Fruit fly (Drosophila melanogaster) whole organism, embryonic: Measurements from ENCODE around the gene parvin.

Experiments
- Abd-B ChIP-seq: fragments of 200-800 bp; sonication (Bioruptor generic); optimal IDR thresholded peaks from 2 replicates; lab custom pipeline; 2018; ENCODE audit warnings: missing biosample characterization, mild to moderate bottlenecking, missing genetic modification characterization, moderate library complexity
- CG10321 ChIP-seq: fragments of 200-800 bp; sonication (Bioruptor generic); IDR thresholded peaks from 2 replicates; pipeline ENCODE4 v1.3.6; 2022; ENCODE audit warnings: missing biosample characterization, missing genetic modification characterization
- CG10431 ChIP-seq: fragments of 200-800 bp; sonication (Bioruptor generic); optimal IDR thresholded peaks from 3 replicates; lab custom pipeline; 2018; ENCODE audit warnings: missing biosample characterization, mild to moderate bottlenecking, missing genetic modification characterization
- CG12071 ChIP-seq: fragments of 200-800 bp; sonication (Bioruptor generic); optimal IDR thresholded peaks from 3 replicates; lab custom pipeline; 2018; ENCODE audit warnings: missing biosample characterization, mild to moderate bottlenecking, missing genetic modification characterization
- CG13296 ChIP-seq: fragments of 200-800 bp; sonication (Bioruptor generic); optimal IDR thresholded peaks from 3 replicates; lab custom pipeline; 2018; ENCODE audit warnings: missing biosample characterization, mild to moderate bottlenecking, missing genetic modification characterization
- CG13894 ChIP-seq: fragments of 200-800 bp; sonication (Bioruptor generic); optimal IDR thresholded peaks from 3 replicates; lab custom pipeline; 2018; ENCODE audit warnings: missing biosample characterization, mild to moderate bottlenecking, missing genetic modification characterization, moderate library complexity
- CG15514 ChIP-seq: fragments of 200-800 bp; sonication (Bioruptor generic); optimal IDR thresholded peaks from 3 replicates; lab custom pipeline; 2017; ENCODE audit warnings: missing biosample characterization, missing genetic modification characterization, mild to moderate bottlenecking, moderate library complexity, missing genetic modification reagents
- CG17912 ChIP-seq: fragments of 200-800 bp; sonication (Bioruptor generic); optimal IDR thresholded peaks from 2 replicates; lab custom pipeline; 2018; ENCODE audit warnings: missing biosample characterization, mild to moderate bottlenecking, missing genetic modification characterization
- CG2678 ChIP-seq: fragments of 200-800 bp; sonication (Bioruptor generic); optimal IDR thresholded peaks from 3 replicates; lab custom pipeline; 2019; ENCODE audit warnings: missing biosample characterization, mild to moderate bottlenecking, missing genetic modification characterization, moderate library complexity
- CG30403 ChIP-seq: fragments of 200-800 bp; sonication (Bioruptor generic); optimal IDR thresholded peaks from 3 replicates; lab custom pipeline; 2016; ENCODE audit warnings: missing biosample characterization, missing genetic modification characterization
- CG30431 ChIP-seq: fragments of 200-800 bp; sonication (Bioruptor generic); optimal IDR thresholded peaks from 2 replicates; lab custom pipeline; 2017; ENCODE audit warnings: missing biosample characterization, missing genetic modification characterization
- CG32767 ChIP-seq: fragments of 200-800 bp; sonication (Bioruptor generic); IDR thresholded peaks from 2 replicates; pipeline ENCODE4 v1.3.6; 2022; ENCODE audit warnings: missing biosample characterization, missing genetic modification characterization
- CG3726 ChIP-seq: fragments of 200-800 bp; sonication (Bioruptor generic); IDR thresholded peaks from 3 replicates; pipeline ENCODE4, ENCODE4 v1.3.6; 2022; ENCODE audit warnings: missing biosample characterization, missing genetic modification characterization
- CG4617 ChIP-seq: fragments of 200-800 bp; sonication (Bioruptor generic); optimal IDR thresholded peaks from 3 replicates; lab custom pipeline; 2016; ENCODE audit warnings: missing biosample characterization, missing genetic modification characterization, borderline replicate concordance
- CG6813 ChIP-seq: fragments of 200-800 bp; sonication (Bioruptor generic); optimal IDR thresholded peaks from 2 replicates; lab custom pipeline; 2017; ENCODE audit warnings: missing biosample characterization, missing genetic modification characterization, mild to moderate bottlenecking, moderate library complexity, missing genetic modification reagents
- CG7745 ChIP-seq: fragments of 200-800 bp; sonication (Bioruptor generic); optimal IDR thresholded peaks from 2 replicates; lab custom pipeline; 2018; ENCODE audit warnings: missing biosample characterization, mild to moderate bottlenecking, missing genetic modification characterization, moderate library complexity
- CG7839 ChIP-seq: fragments of 200-800 bp; sonication (Bioruptor generic); optimal IDR thresholded peaks from 3 replicates; lab custom pipeline; 2018; ENCODE audit warnings: missing biosample characterization, mild to moderate bottlenecking, missing genetic modification characterization, moderate library complexity
- CG9609 ChIP-seq: fragments of 200-800 bp; sonication (Bioruptor generic); optimal IDR thresholded peaks from 3 replicates; lab custom pipeline; 2016; ENCODE audit warnings: missing biosample characterization, missing genetic modification characterization
- CoRest ChIP-seq: fragments of 200-800 bp; sonication (Bioruptor generic); optimal IDR thresholded peaks from 3 replicates; lab custom pipeline; 2018; ENCODE audit warnings: missing biosample characterization, mild to moderate bottlenecking, missing genetic modification characterization, moderate library complexity
- D19A ChIP-seq: fragments of 200-800 bp; optimal IDR thresholded peaks from 3 replicates; lab custom pipeline; 2019; ENCODE audit warnings: missing biosample characterization, mild to moderate bottlenecking, missing genetic modification characterization, moderate library complexity
- Doc3 ChIP-seq: fragments of 200-800 bp; sonication (Bioruptor generic); IDR thresholded peaks from 3 replicates; pipeline ENCODE4 v1.3.6; 2022; ENCODE audit warnings: missing biosample characterization, missing genetic modification characterization; ENCODE audit not compliant: partially characterized antibody
- HHEX ChIP-seq: fragments of 200-800 bp; sonication (Bioruptor generic); optimal IDR thresholded peaks from 3 replicates; lab custom pipeline; 2017; ENCODE audit warnings: missing biosample characterization, mild to moderate bottlenecking, missing genetic modification characterization, missing genetic modification reagents
- MBD-R2 ChIP-seq: fragments of 200-800 bp; sonication (Bioruptor generic); IDR thresholded peaks from 2 replicates; pipeline ENCODE4 v1.3.6; 2022; ENCODE audit warnings: missing biosample characterization, missing genetic modification characterization
- Med ChIP-seq: fragments of 200-800 bp; sonication (Bioruptor generic); peaks from one replicate; lab custom pipeline; 2016; ENCODE audit warnings: missing biosample characterization, missing genetic modification characterization, mild to moderate bottlenecking, inconsistent platforms, moderate library complexity
- Ptx1 ChIP-seq: fragments of 200-800 bp; sonication (Bioruptor generic); IDR thresholded peaks from 2 replicates; pipeline ENCODE4 v1.3.6; 2022; ENCODE audit warnings: missing biosample characterization, missing genetic modification characterization
- Ravus ChIP-seq: fragments of 200-800 bp; sonication (Bioruptor generic); IDR thresholded peaks from 2 replicates; pipeline ENCODE4 v1.3.6; 2022; ENCODE audit warnings: missing biosample characterization, missing genetic modification characterization
- Rx ChIP-seq: fragments of 200-800 bp; sonication (Bioruptor generic); IDR thresholded peaks from 2 replicates; pipeline ENCODE4 v1.3.6; 2022; ENCODE audit warnings: missing biosample characterization, missing genetic modification characterization
- Sin3A ChIP-seq: fragments of >200 bp; optimal IDR thresholded peaks from 2 replicates; lab custom pipeline; 2018
- abd-A ChIP-seq: fragments of 200-800 bp; sonication (Bioruptor generic); optimal IDR thresholded peaks from 3 replicates; lab custom pipeline; 2019; ENCODE audit warnings: missing biosample characterization, mild to moderate bottlenecking, missing genetic modification characterization, moderate library complexity
- br ChIP-seq: fragments of >200 bp; optimal IDR thresholded peaks from 2 replicates; lab custom pipeline; 2017
- btn ChIP-seq: fragments of 200-800 bp; sonication (Bioruptor generic); optimal IDR thresholded peaks from 2 replicates; lab custom pipeline; 2016; ENCODE audit warnings: missing biosample characterization, missing genetic modification characterization
- cwo ChIP-seq: fragments of 200-800 bp; sonication (Bioruptor generic); optimal IDR thresholded peaks from 3 replicates; lab custom pipeline; 2017; ENCODE audit warnings: missing biosample characterization, missing genetic modification characterization, mild to moderate bottlenecking, moderate library complexity, missing genetic modification reagents
- dmrt11E ChIP-seq: fragments of 200-800 bp; sonication (Bioruptor generic); optimal IDR thresholded peaks from 3 replicates; lab custom pipeline; 2018; ENCODE audit warnings: missing biosample characterization, mild to moderate bottlenecking, missing genetic modification characterization, moderate library complexity
- ems ChIP-seq: fragments of 200-800 bp; sonication (Bioruptor generic); optimal IDR thresholded peaks from 3 replicates; lab custom pipeline; 2016; ENCODE audit warnings: missing biosample characterization, missing genetic modification characterization
- grn ChIP-seq: fragments of 200-800 bp; sonication (Bioruptor generic); optimal IDR thresholded peaks from 3 replicates; lab custom pipeline; 2017; ENCODE audit warnings: missing biosample characterization, missing genetic modification characterization
- gro ChIP-seq: fragments of 200-800 bp; sonication (Bioruptor generic); optimal IDR thresholded peaks from 2 replicates; lab custom pipeline; 2016; ENCODE audit warnings: missing biosample characterization, missing genetic modification characterization
- gt ChIP-seq: fragments of 200-800 bp; sonication (Bioruptor generic); IDR thresholded peaks from 2 replicates; pipeline ENCODE4 v1.3.6; 2022; ENCODE audit warnings: missing biosample characterization, missing genetic modification characterization
- her ChIP-seq: fragments of 200-800 bp; sonication (Bioruptor generic); optimal IDR thresholded peaks from 2 replicates; lab custom pipeline; 2016; ENCODE audit warnings: missing biosample characterization, missing genetic modification characterization
- lov ChIP-seq, 2 experiments: fragments of 200-800 bp in 1 of 2; fragments of >200 bp in 1 of 2; sonication (Bioruptor generic) in 1 of 2; IDR thresholded peaks in 1 of 2; optimal IDR thresholded peaks in 1 of 2; 2 replicates in 1 of 2; 3 replicates in 1 of 2; pipeline versions ENCODE4 v1.3.6 to Lab custom; 2017 to 2022; ENCODE audit warnings: missing biosample characterization in 1 of 2, missing genetic modification characterization in 1 of 2
- odd ChIP-seq: fragments of 200-800 bp; sonication (Bioruptor generic); optimal IDR thresholded peaks from 2 replicates; lab custom pipeline; 2017; ENCODE audit warnings: missing biosample characterization, mild to moderate bottlenecking, missing genetic modification characterization
- peb ChIP-seq: fragments of 200-800 bp; sonication (Bioruptor generic); IDR thresholded peaks from 2 replicates; pipeline ENCODE4 v1.3.6; 2022; ENCODE audit warnings: missing biosample characterization, missing genetic modification characterization
- pzg ChIP-seq: fragments of 200-800 bp; sonication (Bioruptor generic); optimal IDR thresholded peaks from 3 replicates; lab custom pipeline; 2018; ENCODE audit warnings: missing biosample characterization, mild to moderate bottlenecking, missing genetic modification characterization, moderate library complexity
- ro ChIP-seq: fragments of 200-800 bp; sonication (Bioruptor generic); IDR thresholded peaks from 2 replicates; pipeline ENCODE4 v1.3.6; 2022; ENCODE audit warnings: missing biosample characterization, missing genetic modification characterization
- scrt ChIP-seq: fragments of 200-800 bp; sonication (Bioruptor generic); optimal IDR thresholded peaks from 2 replicates; lab custom pipeline; 2018; ENCODE audit warnings: missing biosample characterization, mild to moderate bottlenecking, missing genetic modification characterization, moderate library complexity
- seq ChIP-seq: fragments of 200-800 bp; sonication (Bioruptor generic); IDR thresholded peaks from 2 replicates; pipeline ENCODE4 v1.3.6; 2022; ENCODE audit warnings: missing biosample characterization, missing genetic modification characterization
- slbo ChIP-seq: fragments of 200-800 bp; sonication (Bioruptor generic); IDR thresholded peaks from 2 replicates; pipeline ENCODE4 v1.3.6; 2022; ENCODE audit warnings: missing biosample characterization, missing genetic modification characterization
- so ChIP-seq: fragments of 200-800 bp; sonication (Bioruptor generic); IDR thresholded peaks from 3 replicates; pipeline ENCODE4 v1.3.6; 2022; ENCODE audit warnings: missing biosample characterization, missing genetic modification characterization
- tgo ChIP-seq: fragments of 200-800 bp; sonication (Bioruptor generic); IDR thresholded peaks from 3 replicates; pipeline ENCODE4 v1.3.6; 2022; ENCODE audit warnings: missing biosample characterization, missing genetic modification characterization
- tup ChIP-seq: fragments of 200-800 bp; sonication (Bioruptor generic); optimal IDR thresholded peaks from 2 replicates; lab custom pipeline; 2016; ENCODE audit warnings: missing biosample characterization, mild to moderate bottlenecking, missing genetic modification characterization, moderate library complexity

Gene parvin

DNA sequence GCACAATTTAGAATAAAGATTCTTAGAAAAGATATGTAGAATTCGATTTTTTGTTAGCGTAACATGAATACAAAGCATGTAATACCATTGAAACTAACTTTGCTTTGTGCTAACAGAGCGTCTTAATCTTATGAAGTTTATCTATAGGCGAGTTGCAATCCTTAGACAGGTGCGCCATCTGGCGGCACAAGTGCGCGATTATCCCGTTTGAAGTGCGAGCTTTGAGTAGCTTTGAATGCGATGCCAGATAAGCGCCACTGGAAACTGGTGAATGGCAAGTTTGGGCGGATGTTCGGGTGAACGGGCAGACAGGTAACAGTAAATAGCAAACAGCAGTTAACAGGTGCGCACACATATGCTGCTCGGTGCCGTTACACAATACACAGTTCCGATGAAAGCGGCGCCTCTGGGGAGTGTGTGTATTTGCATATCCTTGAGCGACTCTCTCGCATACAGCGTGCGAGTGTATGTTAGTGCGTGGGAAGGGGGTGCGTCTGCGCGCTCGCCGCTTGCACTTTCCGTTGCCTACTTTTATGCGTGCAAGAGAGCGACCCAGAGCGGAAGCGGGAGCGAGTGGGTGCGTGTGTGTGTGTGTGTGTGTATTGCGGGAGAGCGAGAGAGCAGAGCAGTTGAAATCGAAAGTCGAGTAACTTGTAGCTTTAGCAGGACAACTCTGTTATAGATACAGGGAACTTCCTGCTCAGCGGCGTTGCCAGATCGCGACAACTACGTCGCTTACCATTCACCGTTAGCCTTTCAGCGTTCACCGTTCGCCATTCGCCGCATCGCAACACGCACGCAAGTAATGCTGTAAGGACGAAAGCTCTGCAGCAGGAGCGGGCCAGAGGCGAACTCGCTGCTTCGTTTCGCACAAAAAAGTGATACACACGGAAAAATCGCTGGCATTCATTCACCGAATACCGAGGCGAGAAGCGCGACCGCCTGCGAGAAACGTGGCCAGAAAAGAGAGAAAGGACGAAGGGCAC, 27.6 kb upstream of the parvin start, which contains the start of gene CG12531 (continued):
- TF ChIP-seq Med (GFP tag; lab: Kevin White, UChicago) = peak; percentile 20
- TF ChIP-seq br (lab: Kevin White, UChicago) = no peak
- no peak for TF ChIP-seq CG12071 (GFP tag; lab: Kevin White, UChicago)
- no peak for TF ChIP-seq CG7839
- no peak for TF ChIP-seq Sin3A (lab: Kevin White, UChicago)
- no peak for TF ChIP-seq CG13296
- peak; percentile 50 for TF ChIP-seq scrt (GFP tag; lab: Kevin White, UChicago)
- TF ChIP-seq peb (GFP tag; lab: Robert Waterston, UW) = no peak
- TF ChIP-seq D19A (tag; lab: Kevin White, UChicago) = no peak
- TF ChIP-seq tup (GFP tag; lab: Kevin White, UChicago) = no peak
- TF ChIP-seq CG30431 (GFP tag; lab: Kevin White, UChicago) = no peak
- TF ChIP-seq Ptx1 (GFP tag; lab: Robert Waterston, UW) = no peak
- no peak for TF ChIP-seq ro (GFP tag; lab: Robert Waterston, UW)
- TF ChIP-seq pzg (GFP tag; lab: Kevin White, UChicago) = peak; percentile 10
- no peak for TF ChIP-seq tgo
- TF ChIP-seq CG9609 (GFP tag; lab: Kevin White, UChicago) = no peak
- no peak for TF ChIP-seq Ravus (GFP tag; lab: Robert Waterston, UW)
- no peak for TF ChIP-seq Doc3 (GFP tag; lab: Robert Waterston, UW)
- TF ChIP-seq CG7745 (tag; lab: Kevin White, UChicago) = no peak
- peak; percentile 61; the same call in 1 of the 2 replicates for TF ChIP-seq CG32767 (GFP tag; lab: Robert Waterston, UW)
- TF ChIP-seq so = no peak
- no peak for TF ChIP-seq cwo (GFP tag; lab: Kevin White, UChicago)
- no peak for TF ChIP-seq gro (GFP tag; lab: Kevin White, UChicago)
- no peak for TF ChIP-seq CG10321 (GFP tag; lab: Robert Waterston, UW)
- no peak for TF ChIP-seq CG6813

DNA sequence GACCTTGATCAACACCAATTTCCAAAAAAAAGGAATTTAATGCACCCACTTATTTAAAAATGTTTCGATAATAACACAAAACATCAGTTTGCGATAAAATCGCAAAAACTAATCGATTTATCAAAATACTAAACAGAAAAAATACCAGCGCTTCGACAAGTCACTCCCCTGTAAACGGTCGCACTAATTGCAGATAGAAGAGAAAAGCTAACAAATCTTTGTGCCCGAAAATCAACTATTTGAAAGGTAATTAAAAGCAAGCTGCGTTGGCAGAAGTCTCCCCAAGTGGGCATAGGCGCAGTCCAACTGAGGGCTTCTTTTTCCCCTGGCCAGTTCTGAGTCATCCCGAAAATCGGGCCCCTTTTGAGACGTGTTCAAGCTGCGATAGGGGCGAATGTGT, 15.0 kb upstream of the parvin start, which contains the start of gene AP-1-2beta:
TSS of gene AP-1-2beta (plus strand) at position 161 of the 400 bp plus-strand sequence.
- no peak for TF ChIP-seq CG13894 (tag; lab: Kevin White, UChicago)
- TF ChIP-seq Doc3 (GFP tag; lab: Robert Waterston, UW) = no peak
- no peak for TF ChIP-seq her
- no peak for TF ChIP-seq btn (GFP tag; lab: Kevin White, UChicago)
- TF ChIP-seq slbo = no peak
- TF ChIP-seq odd = no peak
- TF ChIP-seq abd-A (tag; lab: Kevin White, UChicago) = no peak
- TF ChIP-seq lov (optimal IDR thresholded peaks at IDR 0.05; lab: Kevin White, UChicago) = no peak
- no peak for TF ChIP-seq lov (GFP tag; IDR thresholded peaks at IDR 0.05; lab: Robert Waterston, UW)
- no peak for TF ChIP-seq Rx (GFP tag; lab: Robert Waterston, UW)
- peak; percentile 9 for TF ChIP-seq CG15514 (GFP tag; lab: Kevin White, UChicago)
- TF ChIP-seq ems = no peak
- TF ChIP-seq Abd-B (GFP tag; lab: Kevin White, UChicago) = no peak
- no peak for TF ChIP-seq CG17912
- TF ChIP-seq dmrt11E (tag; lab: Kevin White, UChicago) = no peak
- TF ChIP-seq gt (GFP tag; lab: Robert Waterston, UW) = no peak
- no peak for TF ChIP-seq CoRest
- TF ChIP-seq CG10431 (GFP tag; lab: Kevin White, UChicago) = no peak
- no peak for TF ChIP-seq grn
- TF ChIP-seq HHEX = no peak
- TF ChIP-seq CG30403 (GFP tag; lab: Kevin White, UChicago) = no peak
- TF ChIP-seq MBD-R2 (GFP tag; lab: Robert Waterston, UW) = peak; percentile 44; the same call in 1 of the 2 replicates
- TF ChIP-seq CG4617 = peak; percentile 56
- no peak for TF ChIP-seq CG2678 (tag; lab: Kevin White, UChicago)
- TF ChIP-seq seq (GFP tag; lab: Robert Waterston, UW) = no peak
- TF ChIP-seq CG3726 = no peak
